Worm (Caenorhabditis elegans): ENCODE results near the gene ZC317.7.

ZC317.7 gene

DNA sequence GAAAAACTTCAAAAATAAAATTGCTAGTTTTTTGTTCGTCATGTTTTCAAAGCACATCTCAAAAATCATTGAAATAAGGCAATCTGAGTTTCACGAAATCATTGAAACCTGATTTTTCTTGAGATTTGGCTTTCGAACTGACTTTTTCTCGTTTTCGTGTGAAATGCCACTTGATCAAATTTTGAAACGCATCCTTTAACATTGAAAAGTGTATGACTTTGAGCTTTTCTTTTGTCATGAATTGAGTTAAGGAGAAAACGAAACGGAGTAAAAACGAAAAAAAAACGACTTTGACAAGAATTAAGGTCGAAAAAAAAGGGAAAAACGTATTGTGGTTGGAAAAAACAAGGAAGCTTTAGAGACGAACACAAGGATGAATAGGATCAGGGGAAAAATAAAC, 15.9 kb downstream of the ZC317.7 start:
- TF ChIP-seq mel-28 (tag; optimal IDR thresholded peaks at IDR 0.05; ENCODE audit: borderline replicate concordance) (no peak), lsl-1 (GFP tag; optimal IDR thresholded peaks at IDR 0.05) (no peak), Y79H2A.3 (GFP tag; conservative IDR thresholded peaks at IDR 0.05) (no peak), F33H1.4 (GFP tag; IDR thresholded peaks at IDR 0.05) (no peak), ceh-27 (GFP tag; optimal IDR thresholded peaks at IDR 0.05) (no peak), lsy-27 (tag; optimal IDR thresholded peaks at IDR 0.05; ENCODE audit: borderline replicate concordance, insufficient read depth) (no peak), lin-40 (tag; optimal IDR thresholded peaks at IDR 0.05) (no peak), ZK185.1 (tag; optimal IDR thresholded peaks at IDR 0.05; ENCODE audit: poor library complexity, severe bottlenecking) (no peak), tlf-1 (GFP tag; optimal IDR thresholded peaks at IDR 0.05) (no peak), K12H6.12 (tag; optimal IDR thresholded peaks at IDR 0.05) (no peak), egrh-3 (GFP tag; IDR thresholded peaks at IDR 0.05) (no peak), nhr-120 (GFP tag; IDR thresholded peaks at IDR 0.05) (no peak), attf-3 (GFP tag; conservative IDR thresholded peaks at IDR 0.05) (no peak)

DNA sequence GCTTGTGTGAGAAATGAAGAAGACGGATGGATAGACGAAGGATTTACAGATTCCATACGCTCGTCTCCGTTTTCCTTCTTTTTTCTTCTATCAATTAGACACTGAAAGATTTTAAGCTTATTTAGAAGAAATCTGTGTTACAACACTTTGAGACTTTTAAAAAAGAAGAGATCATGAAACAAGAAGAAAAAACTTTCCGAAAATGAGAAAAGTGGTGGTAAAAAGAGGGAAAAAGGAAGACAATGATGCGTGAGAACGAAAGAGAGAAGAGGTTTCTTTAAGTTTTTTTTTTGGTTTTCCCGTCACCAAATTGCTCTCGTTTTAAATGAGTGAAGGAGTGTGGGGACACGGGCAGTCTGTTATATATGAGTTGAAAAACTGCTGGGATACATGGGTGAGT, 17.2 kb downstream of the ZC317.7 start, which contains the start of gene glc-3:
Gene glc-3, minus strand, starts transcription at position 101 of the 400 bp plus-strand sequence.
- TF ChIP-seq ekl-4 (GFP tag; IDR thresholded peaks at IDR 0.05) = no peak
- TF ChIP-seq dox-1 (GFP tag; IDR thresholded peaks at IDR 0.05) = no peak
- TF ChIP-seq F55B11.4 (tag; optimal IDR thresholded peaks at IDR 0.05; ENCODE audit: borderline replicate concordance, insufficient read depth) = no peak
- no peak for TF ChIP-seq ceh-40 (GFP tag; IDR thresholded peaks at IDR 0.05)
- no peak for TF ChIP-seq mcd-1 (GFP tag; IDR thresholded peaks at IDR 0.05)
- no peak for TF ChIP-seq efl-1 (GFP tag; optimal IDR thresholded peaks at IDR 0.05)
- TF ChIP-seq ztf-26 (tag; optimal IDR thresholded peaks at IDR 0.05) = no peak
- no peak for TF ChIP-seq aptf-3 (GFP tag; IDR thresholded peaks at IDR 0.05)
- TF ChIP-seq ceh-27 (GFP tag; optimal IDR thresholded peaks at IDR 0.05) = no peak
- no peak for TF ChIP-seq B0035.1 (tag; optimal IDR thresholded peaks at IDR 0.05)
- TF ChIP-seq F52B5.7 (tag; optimal IDR thresholded peaks at IDR 0.05) = no peak
- no peak for TF ChIP-seq Y67H2A.10 (GFP tag; conservative IDR thresholded peaks at IDR 0.05)
- TF ChIP-seq attf-5 (GFP tag; optimal IDR thresholded peaks at IDR 0.05) = no peak
- no peak for TF ChIP-seq bed-1 (GFP tag; IDR thresholded peaks at IDR 0.05)
- no peak for TF ChIP-seq repo-1 (tag; optimal IDR thresholded peaks at IDR 0.05)
- TF ChIP-seq unc-130 (GFP tag; optimal IDR thresholded peaks at IDR 0.05) = no peak
- TF ChIP-seq xnd-1 (tag; optimal IDR thresholded peaks at IDR 0.05) = no peak

DNA sequence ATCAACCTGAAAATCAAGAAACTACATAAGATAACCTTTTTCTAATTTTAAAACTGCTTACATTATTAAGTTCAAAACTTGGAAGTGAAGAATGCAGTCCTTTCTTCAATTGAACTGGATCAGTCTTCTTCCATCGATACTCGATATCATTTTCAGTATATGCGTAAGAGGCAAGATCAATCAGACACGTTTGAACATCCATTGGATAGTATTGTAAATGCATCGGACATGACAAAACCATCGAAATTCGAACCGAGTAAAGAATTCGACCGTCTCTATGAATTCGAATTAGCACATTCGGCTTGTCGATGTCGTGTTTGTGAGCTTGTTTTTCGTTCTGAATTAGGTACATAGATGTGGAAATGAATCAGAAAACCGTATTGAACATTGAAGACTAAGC, 20.1 kb downstream of the ZC317.7 start:
- no peak for TF ChIP-seq ceh-58 (GFP tag; IDR thresholded peaks at IDR 0.05)
- TF ChIP-seq rec-8 (tag; optimal IDR thresholded peaks at IDR 0.05) = no peak
- no peak for TF ChIP-seq athp-1 (tag; optimal IDR thresholded peaks at IDR 0.05)
- no peak for TF ChIP-seq unc-130 (GFP tag; optimal IDR thresholded peaks at IDR 0.05)
- no peak for TF ChIP-seq ztf-3 (GFP tag; optimal IDR thresholded peaks at IDR 0.05)

DNA sequence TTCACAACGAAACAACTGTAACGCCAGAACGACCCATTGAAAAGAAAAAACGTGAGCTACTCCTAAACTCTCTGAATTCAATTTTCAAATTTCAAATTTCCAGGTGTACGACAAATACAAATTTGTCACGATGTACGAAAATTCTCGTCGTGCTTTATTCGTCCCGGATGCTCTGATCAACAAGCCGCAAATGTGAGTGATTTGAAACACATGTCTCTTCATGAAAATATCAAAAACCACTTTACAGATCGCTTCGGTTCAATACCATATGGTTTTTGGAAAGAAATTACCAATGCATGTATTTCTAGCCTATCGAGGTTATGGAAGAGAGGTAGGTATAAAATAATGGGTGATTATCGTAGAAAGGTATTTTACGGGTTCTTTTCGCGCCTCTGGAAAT, 23.8 kb downstream of the ZC317.7 start:
- no peak for TF ChIP-seq ztf-22 (GFP tag; optimal IDR thresholded peaks at IDR 0.05)
- TF ChIP-seq Y53G8AR.9 (GFP tag; conservative IDR thresholded peaks at IDR 0.05) = no peak
- TF ChIP-seq lin-26 (GFP tag; IDR thresholded peaks at IDR 0.05) = no peak
- no peak for TF ChIP-seq egl-44 (GFP tag; IDR thresholded peaks at IDR 0.05)
- no peak for TF ChIP-seq chd-7 (tag; optimal IDR thresholded peaks at IDR 0.05)
- no peak for TF ChIP-seq lin-35 (GFP tag; optimal IDR thresholded peaks at IDR 0.05)

Data from whole organism, young adult.